Fruit fly (Drosophila melanogaster) whole organism, adult: Measurements from ENCODE around the gene mGluR.

ENCODE experiments used
- CG11617 ChIP-seq: fragments of 200-800 bp; sonication (Bioruptor generic); optimal IDR thresholded peaks from 2 replicates; lab custom pipeline; 2017; ENCODE audit warnings: mild to moderate bottlenecking, missing biosample characterization, missing genetic modification reagents, missing genetic modification characterization
- CG12768 ChIP-seq: fragments of 200-800 bp; sonication (Bioruptor generic); optimal IDR thresholded peaks from 2 replicates; lab custom pipeline; 2017; ENCODE audit warnings: missing biosample characterization, missing genetic modification characterization, mild to moderate bottlenecking, moderate library complexity, missing genetic modification reagents
- CG14711 ChIP-seq: fragments of 200-800 bp; sonication (Bioruptor generic); optimal IDR thresholded peaks from 2 replicates; lab custom pipeline; 2018; ENCODE audit warnings: missing biosample characterization, mild to moderate bottlenecking, missing genetic modification characterization, moderate library complexity
- CG1620 ChIP-seq: fragments of 200-800 bp; sonication (Bioruptor generic); optimal IDR thresholded peaks from 2 replicates; lab custom pipeline; 2016; ENCODE audit warnings: missing biosample characterization, missing genetic modification characterization
- CG33017 ChIP-seq: fragments of 200-800 bp; sonication (Bioruptor generic); optimal IDR thresholded peaks from 2 replicates; lab custom pipeline; 2018; ENCODE audit warnings: missing biosample characterization, mild to moderate bottlenecking, missing genetic modification characterization, moderate library complexity
- CG5204 ChIP-seq: fragments of 200-800 bp; sonication (Bioruptor generic); optimal IDR thresholded peaks from 2 replicates; lab custom pipeline; 2016; ENCODE audit warnings: missing biosample characterization, missing genetic modification characterization
- CG7045 ChIP-seq: fragments of 200-800 bp; sonication (Bioruptor generic); optimal IDR thresholded peaks from 2 replicates; lab custom pipeline; 2017; ENCODE audit warnings: missing biosample characterization, mild to moderate bottlenecking, missing genetic modification characterization
- CG7101 ChIP-seq: fragments of 200-800 bp; sonication (Bioruptor generic); optimal IDR thresholded peaks from 2 replicates; lab custom pipeline; 2018; ENCODE audit warnings: missing biosample characterization, mild to moderate bottlenecking, missing genetic modification characterization, moderate library complexity
- Clk ChIP-seq: fragments of 200-800 bp; sonication (Bioruptor generic); optimal IDR thresholded peaks from 2 replicates; lab custom pipeline; 2017; ENCODE audit warnings: missing biosample characterization, missing genetic modification characterization
- Crg-1 ChIP-seq: fragments of 200-800 bp; sonication (Bioruptor generic); optimal IDR thresholded peaks from 2 replicates; lab custom pipeline; 2016; ENCODE audit warnings: missing biosample characterization, missing genetic modification characterization
- Hr96 ChIP-seq: fragments of 200-800 bp; sonication (Bioruptor generic); optimal IDR thresholded peaks from 2 replicates; lab custom pipeline; 2016; ENCODE audit warnings: missing biosample characterization, missing genetic modification characterization
- Mnt ChIP-seq: fragments of 200-800 bp; sonication (Bioruptor generic); optimal IDR thresholded peaks from 2 replicates; lab custom pipeline; 2016; ENCODE audit warnings: missing biosample characterization, mild to moderate bottlenecking, missing genetic modification characterization
- bab1 ChIP-seq: fragments of 200-800 bp; sonication (Bioruptor generic); optimal IDR thresholded peaks from 3 replicates; lab custom pipeline; 2019; ENCODE audit warnings: missing biosample characterization, mild to moderate bottlenecking, missing genetic modification characterization, moderate library complexity
- cic ChIP-seq: fragments of 200-800 bp; sonication (Bioruptor generic); optimal IDR thresholded peaks from 2 replicates; lab custom pipeline; 2017; ENCODE audit warnings: missing biosample characterization, mild to moderate bottlenecking, missing genetic modification characterization, moderate library complexity
- cnc ChIP-seq, 2 experiments: fragments of >200 bp; optimal IDR thresholded peaks; 2 replicates each; lab custom pipeline; 2017
- kay ChIP-seq: fragments of 200-800 bp; sonication (Bioruptor generic); peaks from one replicate; lab custom pipeline; 2016; ENCODE audit warnings: missing biosample characterization, missing genetic modification characterization, borderline replicate concordance
- pad ChIP-seq: fragments of 200-800 bp; sonication (Bioruptor generic); optimal IDR thresholded peaks from 3 replicates; lab custom pipeline; 2017; ENCODE audit warnings: missing biosample characterization, missing genetic modification characterization, mild to moderate bottlenecking, moderate library complexity, missing genetic modification reagents
- tj ChIP-seq: fragments of 200-800 bp; sonication (Bioruptor generic); optimal IDR thresholded peaks from 3 replicates; lab custom pipeline; 2017; ENCODE audit warnings: missing biosample characterization, mild to moderate bottlenecking, missing genetic modification characterization, moderate library complexity
- toe ChIP-seq: fragments of 200-800 bp; sonication (Bioruptor generic); optimal IDR thresholded peaks from 2 replicates; lab custom pipeline; 2016; ENCODE audit warnings: missing biosample characterization, missing genetic modification characterization

Gene mGluR

dm6 chr4:961045-961576 lies 24.5 kb downstream of the mGluR start:
- no peak for TF ChIP-seq Crg-1 (GFP tag; lab: Kevin White, UChicago)
- TF ChIP-seq CG1620 (GFP tag; lab: Kevin White, UChicago): no peak
- TF ChIP-seq CG7045: no peak
- no peak for TF ChIP-seq Clk (GFP tag; lab: Kevin White, UChicago)
- no peak for TF ChIP-seq CG12768 (GFP tag; lab: Kevin White, UChicago)
- no peak for TF ChIP-seq Hr96 (GFP tag; lab: Kevin White, UChicago)

dm6 chr4:963193-963592 lies 26.6 kb downstream of the mGluR start:
- TF ChIP-seq CG14711: no peak
- TF ChIP-seq kay (GFP tag; lab: Kevin White, UChicago): peak; percentile 78

dm6 chr4:963717-964116 lies 27.1 kb downstream of the mGluR start:
- TF ChIP-seq Hr96 (GFP tag; lab: Kevin White, UChicago): no peak
- TF ChIP-seq Crg-1 (GFP tag; lab: Kevin White, UChicago): no peak
- TF ChIP-seq CG11617 (GFP tag; lab: Kevin White, UChicago): no peak
- no peak for TF ChIP-seq CG7045
- no peak for TF ChIP-seq pad
- no peak for TF ChIP-seq Mnt

- TF ChIP-seq pad (no peak), bab1 (GFP tag; lab: Kevin White, UChicago) (no peak), Clk (GFP tag; lab: Kevin White, UChicago) (no peak), cic (GFP tag; lab: Kevin White, UChicago) (no peak), CG33017 (tag; lab: Kevin White, UChicago) (no peak), Mnt (no peak), CG12768 (GFP tag; lab: Kevin White, UChicago) (no peak), tj (GFP tag; lab: Kevin White, UChicago) (no peak)
These were observed 34.5 kb downstream of the mGluR start for dm6 chr4:971084-971483.

- no peak for TF ChIP-seq CG11617 (GFP tag; lab: Kevin White, UChicago)
- no peak for TF ChIP-seq CG7101 (tag; lab: Kevin White, UChicago)
- TF ChIP-seq cic (GFP tag; lab: Kevin White, UChicago): no peak
- TF ChIP-seq cnc (optimal IDR thresholded peaks at IDR 0.05; lab: Kevin White, UChicago): no peak
- no peak for TF ChIP-seq pad
- TF ChIP-seq CG1620 (GFP tag; lab: Kevin White, UChicago): no peak
- no peak for TF ChIP-seq CG33017 (tag; lab: Kevin White, UChicago)
- no peak for TF ChIP-seq CG12768 (GFP tag; lab: Kevin White, UChicago)
These were observed 38.0 kb downstream of the mGluR start for dm6 chr4:974632-975031.

dm6 chr4:976569-976968 lies 40.0 kb downstream of the mGluR start:
- TF ChIP-seq toe (GFP tag; lab: Kevin White, UChicago) (no peak), CG5204 (GFP tag; lab: Kevin White, UChicago) (no peak), cnc (optimal IDR thresholded peaks at IDR 0.05; lab: Kevin White, UChicago) (no peak), Mnt (no peak), Clk (GFP tag; lab: Kevin White, UChicago) (no peak), pad (no peak), CG7045 (no peak), CG33017 (tag; lab: Kevin White, UChicago) (no peak), CG14711 (no peak), tj (GFP tag; lab: Kevin White, UChicago) (no peak), CG1620 (GFP tag; lab: Kevin White, UChicago) (no peak), CG12768 (GFP tag; lab: Kevin White, UChicago) (no peak), Crg-1 (GFP tag; lab: Kevin White, UChicago) (no peak)

- TF ChIP-seq kay (GFP tag; lab: Kevin White, UChicago) (peak; percentile 38), CG7045 (no peak)
These were observed 41.9 kb downstream of the mGluR start, which contains the start of gene fuss for dm6 chr4:978439-978911. Gene fuss, minus strand, starts transcription at chr4:978489.

- TF ChIP-seq toe (GFP tag; lab: Kevin White, UChicago): peak; percentile 3
- TF ChIP-seq kay (GFP tag; lab: Kevin White, UChicago): no peak
These were observed 43.2 kb downstream of the mGluR start for dm6 chr4:979634-980474.
